Worm (Caenorhabditis elegans) whole organism, young adult: ENCODE measurements around the gene cdc-25.4.

Experiments used
- Y53F4B.3 ChIP-seq: fragments of 200-800 bp; sonication (Bioruptor generic); IDR thresholded peaks from 2 replicates; pipeline ENCODE4 v1.3.6; 2022; ENCODE audit warnings: missing genetic modification reagents, missing genetic modification characterization, missing compliant biosample characterization
- Y56A3A.18 ChIP-seq: fragments of 200-800 bp; sonication (Bioruptor generic); IDR thresholded peaks from 2 replicates; pipeline ENCODE4 v1.3.6; 2022; ENCODE audit warnings: missing genetic modification reagents, missing genetic modification characterization, missing compliant biosample characterization

DNA sequence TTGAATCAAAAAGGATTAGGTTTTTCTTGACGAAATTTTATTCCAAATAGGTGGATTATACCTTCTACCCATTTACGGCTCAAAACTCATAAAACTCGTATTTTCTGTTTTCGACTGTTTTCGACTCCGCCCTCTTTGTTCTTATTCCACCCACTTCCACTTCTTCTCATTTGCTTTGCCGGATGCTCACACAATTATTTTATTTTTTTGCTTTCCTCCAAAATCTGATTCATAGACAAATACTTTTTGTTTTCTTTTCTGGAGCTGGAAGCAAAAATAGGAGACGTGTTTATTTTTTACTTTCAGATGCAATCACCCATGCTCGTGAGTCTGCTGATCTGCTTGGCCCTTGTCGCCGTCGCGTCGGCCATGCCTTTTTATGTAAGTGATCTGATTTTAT lies 34.2 kb downstream of the cdc-25.4 start, which contains the start of gene nlp-63:
- TF ChIP-seq Y53F4B.3 (GFP tag; lab: Robert Waterston, UW) (no peak), Y56A3A.18 (GFP tag; lab: Robert Waterston, UW) (no peak)
